Worm (Caenorhabditis elegans) whole organism, young adult: ENCODE measurements around the gene gfat-2.

ENCODE experiments used
- B0019.2 ChIP-seq: fragments of 200-800 bp; sonication (Bioruptor generic); conservative IDR thresholded peaks from 2 replicates; pipeline ENCODE4 v1.3.6; 2022; ENCODE audit warnings: missing genetic modification reagents, missing genetic modification characterization, missing compliant biosample characterization
- B0261.1 ChIP-seq: sonication (generic microtip); optimal IDR thresholded peaks from 2 replicates; lab custom pipeline; 2016; ENCODE audit warnings: mild to moderate bottlenecking, missing genetic modification characterization, moderate library complexity, missing compliant biosample characterization
- D2030.7 ChIP-seq: fragments of 200-800 bp; sonication (Bioruptor generic); IDR thresholded peaks from 2 replicates; pipeline ENCODE4 v1.3.6; 2022; ENCODE audit warnings: missing genetic modification reagents, missing genetic modification characterization, missing compliant biosample characterization
- F22D6.2 ChIP-seq: sonication (generic microtip); optimal IDR thresholded peaks from 2 replicates; lab custom pipeline; 2016; ENCODE audit warnings: mild to moderate bottlenecking, missing genetic modification characterization, missing compliant biosample characterization
- F37B4.10 ChIP-seq: fragments of 200-800 bp; sonication (Bioruptor generic); IDR thresholded peaks from 2 replicates; pipeline ENCODE4 v1.3.6; 2022; ENCODE audit warnings: missing genetic modification characterization, missing compliant biosample characterization
- F57A8.1 ChIP-seq: fragments of 200-800 bp; sonication (Bioruptor generic); optimal IDR thresholded peaks from 2 replicates; lab custom pipeline; 2018; ENCODE audit warnings: mild to moderate bottlenecking, missing genetic modification characterization, moderate library complexity, missing compliant biosample characterization
- F57C9.4 ChIP-seq: sonication (generic microtip); optimal IDR thresholded peaks from 2 replicates; lab custom pipeline; 2017; ENCODE audit warnings: mild to moderate bottlenecking, missing genetic modification characterization, missing compliant biosample characterization
- K12H6.12 ChIP-seq: fragments of 200-800 bp; sonication (Bioruptor generic); optimal IDR thresholded peaks from 2 replicates; lab custom pipeline; 2018; ENCODE audit warnings: mild to moderate bottlenecking, missing genetic modification characterization, missing compliant biosample characterization
- T26A5.8 ChIP-seq: sonication (generic microtip); optimal IDR thresholded peaks from 2 replicates; lab custom pipeline; 2016; ENCODE audit warnings: missing genetic modification characterization, missing compliant biosample characterization
- Y56A3A.18 ChIP-seq: fragments of 200-800 bp; sonication (Bioruptor generic); IDR thresholded peaks from 2 replicates; pipeline ENCODE4 v1.3.6; 2022; ENCODE audit warnings: missing genetic modification reagents, missing genetic modification characterization, missing compliant biosample characterization
- Y67H2A.10 ChIP-seq: fragments of 200-800 bp; sonication (Bioruptor generic); conservative IDR thresholded peaks from 2 replicates; pipeline ENCODE4 v1.3.6; 2022; ENCODE audit warnings: missing genetic modification reagents, missing genetic modification characterization, missing compliant biosample characterization
- aptf-3 ChIP-seq: fragments of 200-800 bp; sonication (Bioruptor generic); IDR thresholded peaks from 2 replicates; pipeline ENCODE4 v1.3.6; 2022; ENCODE audit warnings: missing genetic modification characterization, missing compliant biosample characterization
- ceh-27 ChIP-seq: fragments of 200-800 bp; sonication (Bioruptor generic); optimal IDR thresholded peaks from 2 replicates; lab custom pipeline; 2018; ENCODE audit warnings: mild to moderate bottlenecking, missing genetic modification characterization, moderate library complexity, missing compliant biosample characterization
- ceh-40 ChIP-seq: fragments of 200-800 bp; sonication (Bioruptor generic); IDR thresholded peaks from 2 replicates; pipeline ENCODE4 v1.3.6; 2022; ENCODE audit warnings: missing genetic modification characterization, missing compliant biosample characterization
- chd-7 ChIP-seq: sonication (generic microtip); optimal IDR thresholded peaks from 2 replicates; lab custom pipeline; 2016; ENCODE audit warnings: mild to moderate bottlenecking, missing genetic modification characterization, moderate library complexity, missing compliant biosample characterization
- efl-1 ChIP-seq: fragments of 150-350 bp; optimal IDR thresholded peaks from 2 replicates; lab custom pipeline; 2014; ENCODE audit warnings: missing biosample characterization, missing genetic modification reagents, missing genetic modification characterization
- ets-4 ChIP-seq: fragments of 200-800 bp; sonication (Bioruptor generic); optimal IDR thresholded peaks from 2 replicates; lab custom pipeline; 2018; ENCODE audit warnings: mild to moderate bottlenecking, missing genetic modification characterization, missing compliant biosample characterization
- gei-17 ChIP-seq: fragments of 200-800 bp; sonication (Bioruptor generic); optimal IDR thresholded peaks from 2 replicates; lab custom pipeline; 2018; ENCODE audit warnings: mild to moderate bottlenecking, missing genetic modification characterization, missing compliant biosample characterization
- hrde-1 ChIP-seq: sonication (generic microtip); optimal IDR thresholded peaks from 2 replicates; lab custom pipeline; 2016; ENCODE audit warnings: missing genetic modification characterization, mild to moderate bottlenecking, missing compliant biosample characterization, moderate library complexity, missing genotype, missing genetic modification reagents, borderline replicate concordance
- hsf-1 ChIP-seq: fragments of 200-800 bp; sonication (Bioruptor generic); IDR thresholded peaks from 2 replicates; pipeline ENCODE4 v1.3.6; 2022; ENCODE audit warnings: missing genetic modification reagents, missing genetic modification characterization, missing compliant biosample characterization
- let-607 ChIP-seq, 2 experiments: fragments of 200-800 bp in 1 of 2; sonication (Bioruptor generic) in 1 of 2; sonication (generic microtip) in 1 of 2; optimal IDR thresholded peaks; 2 replicates each; lab custom pipeline; 2016 to 2018; ENCODE audit warnings: mild to moderate bottlenecking in 2 of 2, missing compliant biosample characterization in 2 of 2, missing genetic modification characterization in 2 of 2, moderate library complexity in 2 of 2, missing genotype in 1 of 2
- lin-54 ChIP-seq: fragments of 200-800 bp; sonication (Bioruptor generic); optimal IDR thresholded peaks from 2 replicates; lab custom pipeline; 2018; ENCODE audit warnings: mild to moderate bottlenecking, missing genetic modification characterization, missing compliant biosample characterization
- madf-8 ChIP-seq: fragments of 200-800 bp; sonication (Bioruptor generic); conservative IDR thresholded peaks from 2 replicates; pipeline ENCODE4 v1.3.6; 2022; ENCODE audit warnings: missing genetic modification reagents, missing genetic modification characterization, missing compliant biosample characterization
- nfya-2 ChIP-seq: fragments of 200-800 bp; sonication (Bioruptor generic); IDR thresholded peaks from 2 replicates; pipeline ENCODE4 v1.3.6; 2022; ENCODE audit warnings: missing genetic modification reagents, missing genetic modification characterization, missing compliant biosample characterization
- nhr-120 ChIP-seq: fragments of 200-800 bp; sonication (Bioruptor generic); IDR thresholded peaks from 2 replicates; pipeline ENCODE4 v1.3.6; 2022; ENCODE audit warnings: missing genetic modification characterization, missing compliant biosample characterization
- nhr-27 ChIP-seq: fragments of 200-800 bp; sonication (Bioruptor generic); optimal IDR thresholded peaks from 2 replicates; lab custom pipeline; 2018; ENCODE audit warnings: mild to moderate bottlenecking, missing genetic modification characterization, moderate library complexity, missing compliant biosample characterization
- nhr-80 ChIP-seq: sonication (generic microtip); optimal IDR thresholded peaks from 2 replicates; lab custom pipeline; 2016; ENCODE audit warnings: missing genetic modification characterization, missing compliant biosample characterization
- pbrm-1 ChIP-seq: fragments of 200-800 bp; sonication (Bioruptor generic); IDR thresholded peaks from 2 replicates; pipeline ENCODE4 v1.3.6; 2022; ENCODE audit warnings: missing genetic modification reagents, missing genetic modification characterization, missing compliant biosample characterization
- pha-4 ChIP-seq: fragments of 150-350 bp; sonication (generic microtip); optimal IDR thresholded peaks from 2 replicates; lab custom pipeline; 2014; ENCODE audit warnings: missing biosample characterization, missing genetic modification reagents, missing genetic modification characterization
- repo-1 ChIP-seq: sonication (generic microtip); optimal IDR thresholded peaks from 2 replicates; lab custom pipeline; 2017; ENCODE audit warnings: mild to moderate bottlenecking, missing genetic modification characterization, missing compliant biosample characterization
- snpc-1.1 ChIP-seq: sonication (generic microtip); optimal IDR thresholded peaks from 2 replicates; lab custom pipeline; 2017; ENCODE audit warnings: missing genetic modification characterization, mild to moderate bottlenecking, missing compliant biosample characterization, antibody characterized with exemption, moderate library complexity, missing genotype, missing genetic modification reagents; ENCODE audit not compliant: insufficient read depth
- xnd-1 ChIP-seq: sonication (generic microtip); optimal IDR thresholded peaks from 2 replicates; lab custom pipeline; 2016; ENCODE audit warnings: missing genotype, missing genetic modification reagents, missing genetic modification characterization, missing compliant biosample characterization
- ztf-18 ChIP-seq: sonication (generic microtip); optimal IDR thresholded peaks from 2 replicates; lab custom pipeline; 2016; ENCODE audit warnings: missing genotype, mild to moderate bottlenecking, missing genetic modification characterization, missing compliant biosample characterization
- ztf-25 ChIP-seq: fragments of 200-800 bp; sonication (Bioruptor generic); IDR thresholded peaks from 2 replicates; pipeline ENCODE4 v1.3.6; 2022; ENCODE audit warnings: missing genetic modification reagents, missing genetic modification characterization, missing compliant biosample characterization

The gfat-2 gene

DNA sequence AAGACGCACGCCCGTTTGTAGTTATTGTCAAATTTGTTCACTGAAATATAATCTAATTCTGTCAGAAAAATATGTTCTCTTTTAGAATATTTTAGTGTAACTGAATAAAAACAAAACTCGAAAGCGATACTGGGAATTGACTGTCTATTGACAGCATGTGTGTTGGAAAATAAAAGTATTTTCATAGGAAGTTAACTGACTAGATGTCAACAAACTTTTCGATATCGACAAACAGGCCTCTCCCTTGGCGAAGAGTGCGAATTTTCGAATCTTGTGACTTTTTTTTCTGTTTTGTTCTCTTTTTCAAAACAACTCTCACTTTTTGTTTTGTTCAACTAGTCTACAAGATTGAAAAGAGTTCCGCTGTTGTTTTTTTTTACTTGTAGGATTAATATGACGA is 28.2 kb downstream of the gfat-2 start:
- TF ChIP-seq F37B4.10 (no peak), nhr-80 (tag; lab: Kevin White, UChicago) (peak; percentile 31)

DNA sequence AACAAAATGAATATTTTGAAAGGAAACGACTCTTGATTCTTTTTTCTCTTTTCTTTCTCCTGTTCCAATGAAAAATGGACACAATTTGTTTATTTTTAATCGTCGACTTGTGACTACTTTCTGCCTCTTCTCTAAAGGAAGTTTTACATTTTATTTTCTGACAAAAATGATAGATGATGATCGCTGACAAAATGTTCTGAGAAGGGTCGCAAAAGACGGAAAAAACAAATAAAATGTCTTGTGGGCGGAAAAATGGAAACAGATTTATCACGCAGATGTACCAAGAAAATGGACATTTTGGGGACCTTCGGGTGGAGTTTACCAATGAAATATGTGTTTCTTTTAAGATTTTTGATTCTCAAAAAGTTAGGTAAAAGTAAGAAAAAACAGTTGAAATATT is 42.9 kb downstream of the gfat-2 start:
- no peak for TF ChIP-seq ztf-18 (tag; lab: Kevin White, UChicago)
- no peak for TF ChIP-seq F57A8.1
- no peak for TF ChIP-seq nhr-120 (GFP tag; lab: Robert Waterston, UW)
- no peak for TF ChIP-seq ceh-27 (GFP tag; lab: Kevin White, UChicago)
- TF ChIP-seq nhr-27 (tag; lab: Kevin White, UChicago): no peak
- no peak for TF ChIP-seq ztf-25 (GFP tag; lab: Robert Waterston, UW)
- TF ChIP-seq pbrm-1 (GFP tag; lab: Robert Waterston, UW): no peak
- TF ChIP-seq efl-1 (GFP tag; lab: Kevin White, UChicago): no peak

DNA sequence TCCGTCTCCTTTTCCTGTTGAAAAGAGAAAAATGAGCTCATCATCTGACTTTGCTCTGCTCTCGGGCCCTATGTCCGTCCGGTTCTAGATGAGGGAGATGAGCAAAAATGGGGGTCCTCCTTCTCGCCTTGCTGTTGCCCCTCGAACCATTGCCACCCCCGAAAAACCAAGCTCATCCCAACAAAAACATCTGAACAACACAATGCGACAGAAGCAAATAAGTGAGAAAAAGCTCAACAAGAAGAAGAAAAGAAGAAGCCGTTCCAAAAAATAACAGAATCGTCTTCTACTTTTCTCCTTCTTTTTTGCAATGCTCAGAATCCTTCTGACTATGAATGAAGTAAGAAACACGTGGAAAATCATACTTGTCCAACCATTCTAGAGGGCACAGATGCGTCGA is 45.8 kb downstream of the gfat-2 start:
- TF ChIP-seq D2030.7 (GFP tag; lab: Robert Waterston, UW) (no peak), xnd-1 (tag; lab: Kevin White, UChicago) (no peak), Y56A3A.18 (GFP tag; lab: Robert Waterston, UW) (no peak), snpc-1.1 (tag; lab: Kevin White, UChicago) (no peak)

DNA sequence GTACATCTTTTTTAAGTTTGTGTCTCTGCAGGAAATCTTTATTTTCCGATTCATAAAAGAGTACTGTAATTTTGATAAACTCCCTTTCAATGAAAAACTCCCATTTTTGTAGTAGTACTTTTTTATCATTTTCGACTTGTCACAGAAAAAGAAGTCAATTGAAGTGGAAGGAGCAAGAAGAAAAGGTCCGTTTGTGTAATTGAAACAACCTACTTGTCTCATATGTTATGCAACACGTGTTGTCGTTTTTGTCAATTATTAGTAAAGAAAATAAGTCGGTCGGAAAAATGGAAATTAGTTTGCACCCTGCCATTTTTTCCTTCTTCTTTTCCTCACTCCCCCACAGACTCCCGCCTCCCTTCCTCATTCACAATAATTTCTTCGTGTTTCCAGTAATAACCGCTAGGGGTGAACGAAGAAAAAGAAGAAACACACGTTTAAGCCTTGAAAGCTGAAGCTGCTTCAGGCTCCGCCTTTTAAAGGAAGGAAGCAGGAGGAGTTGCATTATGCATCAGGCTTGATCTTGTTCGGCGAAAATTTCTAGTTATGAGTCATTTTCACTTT is 48.8 kb downstream of the gfat-2 start:
- TF ChIP-seq T26A5.8 (tag; lab: Kevin White, UChicago) (no peak), F57C9.4 (tag; lab: Kevin White, UChicago) (no peak), aptf-3 (GFP tag; lab: Robert Waterston, UW) (no peak), B0019.2 (GFP tag; lab: Robert Waterston, UW) (no peak), chd-7 (tag; lab: Kevin White, UChicago) (no peak), ets-4 (GFP tag; lab: Kevin White, UChicago) (no peak), lin-54 (no peak), ceh-27 (GFP tag; lab: Kevin White, UChicago) (no peak), hrde-1 (tag; lab: Kevin White, UChicago) (no peak), hsf-1 (GFP tag; lab: Robert Waterston, UW) (no peak), F22D6.2 (no peak), nfya-2 (no peak), ceh-40 (GFP tag; lab: Robert Waterston, UW) (no peak), nhr-80 (tag; lab: Kevin White, UChicago) (no peak), let-607 (tag; optimal IDR thresholded peaks at IDR 0.05; lab: Kevin White, UChicago) (no peak), Y67H2A.10 (GFP tag; lab: Robert Waterston, UW) (no peak), madf-8 (GFP tag; lab: Robert Waterston, UW) (no peak), repo-1 (no peak), B0261.1 (tag; lab: Kevin White, UChicago) (no peak)

DNA sequence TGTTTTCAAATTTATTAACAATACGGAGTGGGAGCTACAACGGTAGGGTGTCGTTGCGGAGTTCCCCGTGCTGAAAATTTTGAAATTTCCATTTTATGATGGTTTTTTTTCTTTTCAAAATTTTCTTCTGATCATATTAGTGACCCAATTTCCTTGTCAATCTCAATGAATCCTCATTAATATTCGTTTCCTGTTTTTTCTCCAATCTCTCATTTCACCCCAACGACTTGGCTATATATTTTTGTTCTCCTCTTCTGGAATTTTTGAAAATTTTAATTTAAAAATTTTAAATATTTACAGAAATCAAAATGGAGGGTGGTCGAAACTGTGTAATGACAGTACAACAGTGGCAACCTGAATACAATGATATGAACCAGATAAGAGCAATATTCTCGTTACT is 49.7 kb downstream of the gfat-2 start, which contains the start of gene npr-3:
Gene npr-3, plus strand, starts transcription at position 301 of the 400 bp plus-strand sequence.
- TF ChIP-seq gei-17 (GFP tag; lab: Kevin White, UChicago) (no peak), pha-4 (no peak), K12H6.12 (tag; lab: Kevin White, UChicago) (no peak), let-607 (tag; optimal IDR thresholded peaks at IDR 0.05; lab: Kevin White, UChicago) (no peak)
